Worm (Caenorhabditis elegans): ENCODE results near the gene adr-2.

- TF ChIP-seq F13C5.2 (tag; optimal IDR thresholded peaks at IDR 0.05) (no peak), hmg-4 (GFP tag; optimal IDR thresholded peaks at IDR 0.05) (no peak), flt-1 (GFP tag; IDR thresholded peaks at IDR 0.05) (no peak), sea-1 (GFP tag; conservative IDR thresholded peaks at IDR 0.05) (no peak), tbx-37 (GFP tag; conservative IDR thresholded peaks at IDR 0.05) (no peak), ama-1 (optimal IDR thresholded peaks at IDR 0.05) (no peak), tbx-11 (GFP tag; IDR thresholded peaks at IDR 0.05) (no peak), scrt-1 (GFP tag; IDR thresholded peaks at IDR 0.05) (no peak)
Measured at ce11 chrIII:7197973-7198372, 34.7 kb downstream of the adr-2 start, which contains the start of gene exos-9.

All from whole organism, early embryonic.